Worm (Caenorhabditis elegans) whole organism, L1 larva: ENCODE data around the gene str-264.
A peak's percentile ranks its signal among the peaks of the same experiment; 100 is the strongest.

Experiments
- F16B12.6 ChIP-seq: fragments of 150-350 bp; optimal IDR thresholded peaks from 2 replicates; lab custom pipeline; 2014; ENCODE audit warnings: missing biosample characterization, missing genetic modification characterization
- Y116A8C.19 ChIP-seq: sonication (generic microtip); optimal IDR thresholded peaks from 2 replicates; lab custom pipeline; 2016; ENCODE audit warnings: missing compliant biosample characterization, missing genetic modification characterization, borderline replicate concordance
- ceh-8 ChIP-seq: fragments of 200-800 bp; sonication (Bioruptor generic); optimal IDR thresholded peaks from 2 replicates; lab custom pipeline; 2018; ENCODE audit warnings: mild to moderate bottlenecking, missing genetic modification characterization, moderate library complexity, missing compliant biosample characterization
- ceh-82 ChIP-seq, 3 experiments: fragments of 150-350 bp in 1 of 3; sonication (generic microtip) in 2 of 3; optimal IDR thresholded peaks; 2 replicates each; lab custom pipeline; 2014 to 2017; ENCODE audit warnings: missing biosample characterization in 3 of 3, missing genetic modification characterization in 3 of 3
- efl-1 ChIP-seq, 4 experiments: fragments of 150-350 bp; optimal IDR thresholded peaks in 3 of 4; peaks in 1 of 4; 1 replicate in 1 of 4; 2 replicates in 3 of 4; lab custom pipeline; 2014; ENCODE audit warnings: missing biosample characterization in 2 of 4, missing genetic modification characterization in 2 of 4, missing genetic modification reagents in 2 of 4
- elt-2 ChIP-seq: sonication (generic microtip); optimal IDR thresholded peaks from 2 replicates; lab custom pipeline; 2016; ENCODE audit warnings: missing genetic modification characterization, mild to moderate bottlenecking, inconsistent platforms, missing compliant biosample characterization, missing genetic modification reagents
- elt-3 ChIP-seq, 6 experiments: fragments of 150-350 bp in 1 of 6; sonication (generic microtip); optimal IDR thresholded peaks; 2 replicates each; lab custom pipeline; 2017 to 2018; ENCODE audit warnings: missing biosample characterization in 6 of 6, missing genetic modification characterization in 6 of 6, inconsistent platforms in 1 of 6
- fkh-10 ChIP-seq: sonication (generic microtip); optimal IDR thresholded peaks from 2 replicates; lab custom pipeline; 2017; ENCODE audit warnings: missing biosample characterization, missing genetic modification reagents, missing genetic modification characterization
- fkh-8 ChIP-seq: sonication (generic microtip); optimal IDR thresholded peaks from 2 replicates; lab custom pipeline; 2016; ENCODE audit warnings: mild to moderate bottlenecking, missing genetic modification characterization, missing compliant biosample characterization
- hlh-17 ChIP-seq: fragments of 200-800 bp; sonication (Bioruptor generic); optimal IDR thresholded peaks from 2 replicates; lab custom pipeline; 2018; ENCODE audit warnings: missing genetic modification characterization, mild to moderate bottlenecking, missing compliant biosample characterization, moderate library complexity, borderline replicate concordance
- irx-1 ChIP-seq: sonication (generic microtip); optimal IDR thresholded peaks from 2 replicates; lab custom pipeline; 2016; ENCODE audit warnings: missing genetic modification characterization, missing compliant biosample characterization
- isw-1 ChIP-seq: fragments of 200-800 bp; sonication (Bioruptor generic); IDR thresholded peaks from 2 replicates; pipeline ENCODE4 v1.3.6; 2022; ENCODE audit warnings: missing genetic modification characterization, missing compliant biosample characterization
- lin-15B ChIP-seq: fragments of 150-350 bp; sonication (generic microtip); optimal IDR thresholded peaks from 3 replicates; lab custom pipeline; 2014; ENCODE audit warnings: missing biosample characterization, missing genetic modification characterization
- lin-35 ChIP-seq, 2 experiments: fragments of 150-350 bp; optimal IDR thresholded peaks; 2 replicates each; lab custom pipeline; 2014; ENCODE audit warnings: missing biosample characterization in 2 of 2, missing genetic modification characterization in 2 of 2, missing genetic modification reagents in 2 of 2
- mab-9 ChIP-seq: fragments of 200-800 bp; sonication (Bioruptor generic); IDR thresholded peaks from 2 replicates; pipeline ENCODE4 v1.3.6; 2022; ENCODE audit warnings: missing genetic modification reagents, missing genetic modification characterization, missing compliant biosample characterization
- mdl-1 ChIP-seq, 2 experiments: fragments of 150-350 bp; optimal IDR thresholded peaks; 2 replicates each; lab custom pipeline; 2014 to 2017; ENCODE audit warnings: missing biosample characterization in 2 of 2, missing genetic modification characterization in 2 of 2, inconsistent platforms in 1 of 2
- mef-2 ChIP-seq: fragments of 150-350 bp; optimal IDR thresholded peaks from 2 replicates; lab custom pipeline; 2014; ENCODE audit warnings: missing biosample characterization, missing genetic modification characterization
- mep-1 ChIP-seq: fragments of 150-350 bp; optimal IDR thresholded peaks from 2 replicates; lab custom pipeline; 2014; ENCODE audit warnings: missing biosample characterization, missing genetic modification characterization
- nhr-11 ChIP-seq: fragments of 150-350 bp; optimal IDR thresholded peaks from 2 replicates; lab custom pipeline; 2014; ENCODE audit warnings: missing biosample characterization, missing genetic modification characterization
- nhr-47 ChIP-seq: sonication (generic microtip); optimal IDR thresholded peaks from 2 replicates; lab custom pipeline; 2016; ENCODE audit warnings: mild to moderate bottlenecking, missing genetic modification characterization, moderate library complexity, missing compliant biosample characterization
- nhr-76 ChIP-seq: sonication (generic microtip); optimal IDR thresholded peaks from 2 replicates; lab custom pipeline; 2017; ENCODE audit warnings: missing biosample characterization, missing genetic modification characterization
- nhr-77 ChIP-seq: fragments of 150-350 bp; optimal IDR thresholded peaks from 2 replicates; lab custom pipeline; 2014; ENCODE audit warnings: missing biosample characterization, missing genetic modification characterization
- nhr-84 ChIP-seq: sonication (generic microtip); optimal IDR thresholded peaks from 2 replicates; lab custom pipeline; 2017; ENCODE audit warnings: missing biosample characterization, missing genetic modification characterization
- nhr-85 ChIP-seq: sonication (generic microtip); peaks from one replicate; lab custom pipeline; 2016; ENCODE audit warnings: missing genetic modification characterization, inconsistent platforms, missing compliant biosample characterization
- nhr-90 ChIP-seq: sonication (generic microtip); optimal IDR thresholded peaks from 2 replicates; lab custom pipeline; 2016; ENCODE audit warnings: mild to moderate bottlenecking, missing genetic modification characterization, missing compliant biosample characterization; ENCODE audit not compliant: poor library complexity
- pag-3 ChIP-seq: sonication (generic microtip); optimal IDR thresholded peaks from 2 replicates; lab custom pipeline; 2017; ENCODE audit warnings: missing genetic modification characterization, mild to moderate bottlenecking, missing compliant biosample characterization, antibody characterized with exemption, borderline replicate concordance; ENCODE audit not compliant: insufficient read depth
- pqm-1 ChIP-seq: sonication (generic microtip); optimal IDR thresholded peaks from 3 replicates; lab custom pipeline; 2017; ENCODE audit warnings: missing biosample characterization, missing genetic modification characterization
- snpc-4 ChIP-seq: fragments of 150-350 bp; optimal IDR thresholded peaks from 2 replicates; lab custom pipeline; 2014; ENCODE audit warnings: missing biosample characterization, missing genetic modification characterization
- sox-4 ChIP-seq: sonication (generic microtip); optimal IDR thresholded peaks from 2 replicates; lab custom pipeline; 2016; ENCODE audit warnings: missing genetic modification characterization, missing compliant biosample characterization
- sup-37 ChIP-seq: fragments of 200-800 bp; sonication (Bioruptor generic); optimal IDR thresholded peaks from 2 replicates; lab custom pipeline; 2018; ENCODE audit warnings: mild to moderate bottlenecking, missing genetic modification characterization, missing compliant biosample characterization
- tlp-1 ChIP-seq: fragments of 150-350 bp; optimal IDR thresholded peaks from 2 replicates; lab custom pipeline; 2014; ENCODE audit warnings: missing biosample characterization, missing genetic modification characterization
- unc-86 ChIP-seq: sonication (generic microtip); optimal IDR thresholded peaks from 2 replicates; lab custom pipeline; 2016; ENCODE audit warnings: missing genetic modification characterization, missing compliant biosample characterization
- vab-15 ChIP-seq: sonication (generic microtip); optimal IDR thresholded peaks from 2 replicates; lab custom pipeline; 2017; ENCODE audit warnings: missing genotype, mild to moderate bottlenecking, missing genetic modification characterization, missing compliant biosample characterization
- xbp-1 ChIP-seq: sonication (generic microtip); optimal IDR thresholded peaks from 2 replicates; lab custom pipeline; 2016; ENCODE audit warnings: missing genetic modification characterization, missing compliant biosample characterization
- zip-4 ChIP-seq: fragments of 200-800 bp; sonication (Bioruptor generic); optimal IDR thresholded peaks from 2 replicates; lab custom pipeline; 2018; ENCODE audit warnings: mild to moderate bottlenecking, missing genetic modification characterization, moderate library complexity, missing compliant biosample characterization

str-264 gene

ce11 chrV:15478597-15478996 lies 13.8 kb downstream of the str-264 start, which contains the start of gene C06B8.2:
Gene C06B8.2 (minus strand): TSS chrV:15478749.
- TF ChIP-seq irx-1 (tag; lab: Kevin White, UChicago), result no peak
- TF ChIP-seq ceh-82 (tag; optimal IDR thresholded peaks at IDR 0.05; lab: Kevin White, UChicago), result no peak
- peak; percentile 22 for TF ChIP-seq elt-2 (tag; lab: Kevin White, UChicago)
- TF ChIP-seq unc-86 (tag; lab: Kevin White, UChicago), result no peak
- TF ChIP-seq nhr-11 (tag; lab: Kevin White, UChicago), result no peak
- TF ChIP-seq mab-9 (GFP tag; lab: Robert Waterston, UW), result no peak
- TF ChIP-seq fkh-10 (GFP tag; lab: Kevin White, UChicago), result no peak

DNA sequence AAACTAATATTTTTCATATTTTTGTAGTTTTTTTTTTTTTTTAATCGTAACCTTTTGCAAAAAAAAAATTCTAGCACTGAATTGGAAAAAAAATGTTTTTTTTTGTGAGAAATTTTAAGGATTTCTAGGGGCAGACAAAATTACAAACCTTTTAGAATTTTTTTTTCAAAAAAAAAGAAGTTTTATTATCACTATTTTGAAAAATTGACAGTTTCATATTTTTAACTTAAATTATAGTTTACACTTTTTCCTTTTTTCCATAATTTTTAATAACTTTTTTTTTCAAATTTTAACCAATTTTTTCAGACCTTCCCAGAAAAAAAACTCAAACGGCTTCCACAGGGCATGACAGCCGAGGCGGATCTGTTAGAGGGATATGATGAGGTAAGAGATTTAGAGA lies 21.4 kb downstream of the str-264 start, which contains the start of gene dpf-1:
Gene dpf-1 (plus strand): TSS at position 301 of the 400 bp plus-strand sequence.
- TF ChIP-seq pag-3 (tag; lab: Kevin White, UChicago), result no peak
- no peak for TF ChIP-seq isw-1
- no peak for TF ChIP-seq fkh-10 (GFP tag; lab: Kevin White, UChicago)
- TF ChIP-seq sox-4, result no peak
- TF ChIP-seq lin-15B (tag; lab: Kevin White, UChicago), result no peak
- TF ChIP-seq mdl-1 (tag; optimal IDR thresholded peaks at IDR 0.05; lab: Kevin White, UChicago), result no peak
- TF ChIP-seq nhr-77 (tag; lab: Kevin White, UChicago), result no peak
- no peak for TF ChIP-seq mab-9 (GFP tag; lab: Robert Waterston, UW)
- TF ChIP-seq efl-1 (optimal IDR thresholded peaks at IDR 0.05; lab: Kevin White, UChicago), result no peak
- TF ChIP-seq efl-1 (GFP tag; optimal IDR thresholded peaks at IDR 0.05 in 1 of 2; lab: Kevin White, UChicago), result no peak
- no peak for TF ChIP-seq nhr-47 (tag; lab: Kevin White, UChicago)
- TF ChIP-seq tlp-1 (tag; lab: Kevin White, UChicago), result no peak
- no peak for TF ChIP-seq ceh-8
- no peak for TF ChIP-seq nhr-84
- TF ChIP-seq mep-1 (tag; lab: Kevin White, UChicago), result no peak
- no peak for TF ChIP-seq hlh-17 (GFP tag; lab: Kevin White, UChicago)
- no peak for TF ChIP-seq xbp-1 (tag; lab: Kevin White, UChicago)
- no peak for TF ChIP-seq lin-35 (GFP tag; optimal IDR thresholded peaks at IDR 0.05; lab: Kevin White, UChicago)
- no peak for TF ChIP-seq mef-2 (tag; lab: Kevin White, UChicago)
- TF ChIP-seq zip-4 (GFP tag; lab: Kevin White, UChicago), result no peak
- TF ChIP-seq vab-15 (tag; lab: Kevin White, UChicago), result no peak

DNA sequence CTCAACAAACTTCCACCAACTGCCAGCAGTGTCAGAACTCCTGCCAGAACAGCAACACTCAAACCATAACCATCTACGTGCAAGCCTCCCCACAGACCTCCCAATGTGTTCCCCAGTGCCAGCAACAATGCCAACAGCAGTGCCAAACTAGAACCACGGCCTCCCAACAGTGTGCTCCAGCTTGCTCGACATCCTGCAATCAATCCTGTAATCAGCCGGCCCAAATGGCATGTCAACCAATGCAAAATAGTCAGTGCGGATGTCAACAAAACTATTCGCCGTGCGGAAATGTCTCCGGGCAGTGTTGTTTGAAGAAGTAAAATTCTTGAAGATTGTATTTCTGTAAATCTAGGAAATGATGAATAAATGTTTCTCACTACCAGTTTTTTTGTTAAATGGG lies 25.7 kb downstream of the str-264 start:
- TF ChIP-seq Y116A8C.19 (tag; lab: Kevin White, UChicago) (no peak), nhr-90 (tag; lab: Kevin White, UChicago) (no peak), sup-37 (GFP tag; lab: Kevin White, UChicago) (no peak), F16B12.6 (tag; lab: Kevin White, UChicago) (no peak)

ce11 chrV:15466017-15466416 lies 26.4 kb downstream of the str-264 start:
- TF ChIP-seq fkh-8, result no peak
- TF ChIP-seq pqm-1 (tag; lab: Kevin White, UChicago), result no peak
- no peak for TF ChIP-seq snpc-4
- TF ChIP-seq elt-3 (tag; optimal IDR thresholded peaks at IDR 0.05; lab: Kevin White, UChicago), result no peak
- peak; percentile 44 for TF ChIP-seq nhr-85 (tag; lab: Kevin White, UChicago)
- no peak for TF ChIP-seq nhr-76 (tag; lab: Kevin White, UChicago)
